Worm (Caenorhabditis elegans) whole organism, L1 larva: ENCODE data around the gene R12H7.4.
A peak's percentile ranks its signal among the peaks of the same experiment; 100 is the strongest.

Experiments used
- Y116A8C.19 ChIP-seq: sonication (generic microtip); optimal IDR thresholded peaks from 2 replicates; lab custom pipeline; 2016; ENCODE audit warnings: missing compliant biosample characterization, missing genetic modification characterization, borderline replicate concordance
- alr-1 ChIP-seq: fragments of 200-800 bp; sonication (Bioruptor generic); optimal IDR thresholded peaks from 2 replicates; lab custom pipeline; 2018; ENCODE audit warnings: borderline replicate concordance, mild to moderate bottlenecking, missing genetic modification characterization, missing compliant biosample characterization
- blmp-1 ChIP-seq: fragments of 150-350 bp; optimal IDR thresholded peaks from 2 replicates; lab custom pipeline; 2014; ENCODE audit warnings: missing biosample characterization, missing genetic modification characterization
- ceh-8 ChIP-seq: fragments of 200-800 bp; sonication (Bioruptor generic); optimal IDR thresholded peaks from 2 replicates; lab custom pipeline; 2018; ENCODE audit warnings: mild to moderate bottlenecking, missing genetic modification characterization, moderate library complexity, missing compliant biosample characterization
- ceh-82 ChIP-seq, 3 experiments: fragments of 150-350 bp in 1 of 3; sonication (generic microtip) in 2 of 3; optimal IDR thresholded peaks; 2 replicates each; lab custom pipeline; 2014 to 2017; ENCODE audit warnings: missing biosample characterization in 3 of 3, missing genetic modification characterization in 3 of 3
- ceh-88 ChIP-seq: fragments of 200-800 bp; sonication (Bioruptor generic); IDR thresholded peaks from 2 replicates; pipeline ENCODE4 v1.3.6; 2022; ENCODE audit warnings: missing genetic modification characterization, missing compliant biosample characterization
- ceh-90 ChIP-seq: sonication (generic microtip); optimal IDR thresholded peaks from 2 replicates; lab custom pipeline; 2016; ENCODE audit warnings: missing genetic modification characterization, missing compliant biosample characterization
- ces-1 ChIP-seq: fragments of 150-350 bp; optimal IDR thresholded peaks from 2 replicates; lab custom pipeline; 2014; ENCODE audit warnings: missing biosample characterization, missing genetic modification reagents, missing genetic modification characterization
- dpl-1 ChIP-seq, 3 experiments: fragments of 150-350 bp in 2 of 3; sonication (generic microtip) in 1 of 3; optimal IDR thresholded peaks; 2 replicates each; lab custom pipeline; 2014 to 2017; ENCODE audit warnings: missing biosample characterization in 3 of 3, missing genetic modification characterization in 3 of 3, missing genetic modification reagents in 3 of 3
- dsc-1 ChIP-seq: sonication (generic microtip); optimal IDR thresholded peaks from 2 replicates; lab custom pipeline; 2016; ENCODE audit warnings: mild to moderate bottlenecking, missing genetic modification characterization, missing compliant biosample characterization
- efl-1 ChIP-seq, 4 experiments: fragments of 150-350 bp; optimal IDR thresholded peaks in 3 of 4; peaks in 1 of 4; 1 replicate in 1 of 4; 2 replicates in 3 of 4; lab custom pipeline; 2014; ENCODE audit warnings: missing biosample characterization in 2 of 4, missing genetic modification characterization in 2 of 4, missing genetic modification reagents in 2 of 4
- egl-27 ChIP-seq, 2 experiments: fragments of 150-350 bp in 1 of 2; sonication (generic microtip); optimal IDR thresholded peaks; 3 replicates each; lab custom pipeline; 2017 to 2018; ENCODE audit warnings: missing biosample characterization in 2 of 2, missing genetic modification characterization in 2 of 2, missing genetic modification reagents in 2 of 2
- elt-2 ChIP-seq: sonication (generic microtip); optimal IDR thresholded peaks from 2 replicates; lab custom pipeline; 2016; ENCODE audit warnings: missing genetic modification characterization, mild to moderate bottlenecking, inconsistent platforms, missing compliant biosample characterization, missing genetic modification reagents
- ets-5 ChIP-seq: fragments of 200-800 bp; sonication (Bioruptor generic); IDR thresholded peaks from 2 replicates; pipeline ENCODE4 v1.3.6; 2022; ENCODE audit warnings: missing genetic modification characterization, missing compliant biosample characterization
- fkh-10 ChIP-seq: sonication (generic microtip); optimal IDR thresholded peaks from 2 replicates; lab custom pipeline; 2017; ENCODE audit warnings: missing biosample characterization, missing genetic modification reagents, missing genetic modification characterization
- fkh-4 ChIP-seq: sonication (generic microtip); optimal IDR thresholded peaks from 2 replicates; lab custom pipeline; 2016; ENCODE audit warnings: missing compliant biosample characterization, missing genetic modification characterization, borderline replicate concordance
- fos-1 ChIP-seq: fragments of 150-350 bp; optimal IDR thresholded peaks from 2 replicates; lab custom pipeline; 2014; ENCODE audit warnings: missing biosample characterization, missing genetic modification characterization
- grh-1 ChIP-seq: fragments of 200-800 bp; sonication (Bioruptor generic); IDR thresholded peaks from 2 replicates; pipeline ENCODE4 v1.3.6; 2022; ENCODE audit warnings: missing genetic modification reagents, missing genetic modification characterization, missing compliant biosample characterization
- hlh-17 ChIP-seq: fragments of 200-800 bp; sonication (Bioruptor generic); optimal IDR thresholded peaks from 2 replicates; lab custom pipeline; 2018; ENCODE audit warnings: missing genetic modification characterization, mild to moderate bottlenecking, missing compliant biosample characterization, moderate library complexity, borderline replicate concordance
- hlh-4 ChIP-seq: sonication (generic microtip); optimal IDR thresholded peaks from 2 replicates; lab custom pipeline; 2016; ENCODE audit warnings: mild to moderate bottlenecking, missing genetic modification characterization, missing compliant biosample characterization
- lin-14 ChIP-seq: fragments of 200-800 bp; sonication (Bioruptor generic); optimal IDR thresholded peaks from 2 replicates; lab custom pipeline; 2018; ENCODE audit warnings: mild to moderate bottlenecking, missing genetic modification characterization, moderate library complexity, missing compliant biosample characterization
- lin-15B ChIP-seq: fragments of 150-350 bp; sonication (generic microtip); optimal IDR thresholded peaks from 3 replicates; lab custom pipeline; 2014; ENCODE audit warnings: missing biosample characterization, missing genetic modification characterization
- lir-3 ChIP-seq: sonication (generic microtip); optimal IDR thresholded peaks from 2 replicates; lab custom pipeline; 2016; ENCODE audit warnings: mild to moderate bottlenecking, missing genetic modification characterization, moderate library complexity, missing compliant biosample characterization; ENCODE audit not compliant: poor library complexity
- lsy-2 ChIP-seq, 2 experiments: fragments of 150-350 bp; optimal IDR thresholded peaks; 2 replicates each; lab custom pipeline; 2014; ENCODE audit warnings: missing biosample characterization in 2 of 2, missing genetic modification characterization in 2 of 2
- nhr-20 ChIP-seq: sonication (generic microtip); optimal IDR thresholded peaks from 2 replicates; lab custom pipeline; 2016; ENCODE audit warnings: mild to moderate bottlenecking, missing genetic modification characterization, missing compliant biosample characterization
- nhr-237 ChIP-seq: fragments of 150-350 bp; optimal IDR thresholded peaks from 2 replicates; lab custom pipeline; 2014; ENCODE audit warnings: missing biosample characterization, missing genetic modification characterization
- nhr-28 ChIP-seq: fragments of 150-350 bp; optimal IDR thresholded peaks from 2 replicates; lab custom pipeline; 2014; ENCODE audit warnings: missing biosample characterization, missing genetic modification characterization
- nhr-47 ChIP-seq: sonication (generic microtip); optimal IDR thresholded peaks from 2 replicates; lab custom pipeline; 2016; ENCODE audit warnings: mild to moderate bottlenecking, missing genetic modification characterization, moderate library complexity, missing compliant biosample characterization
- nhr-71 ChIP-seq: sonication (generic microtip); optimal IDR thresholded peaks from 2 replicates; lab custom pipeline; 2016; ENCODE audit warnings: mild to moderate bottlenecking, missing genetic modification characterization, moderate library complexity, missing compliant biosample characterization
- nhr-76 ChIP-seq: sonication (generic microtip); optimal IDR thresholded peaks from 2 replicates; lab custom pipeline; 2017; ENCODE audit warnings: missing biosample characterization, missing genetic modification characterization
- nhr-84 ChIP-seq: sonication (generic microtip); optimal IDR thresholded peaks from 2 replicates; lab custom pipeline; 2017; ENCODE audit warnings: missing biosample characterization, missing genetic modification characterization
- nhr-85 ChIP-seq: sonication (generic microtip); peaks from one replicate; lab custom pipeline; 2016; ENCODE audit warnings: missing genetic modification characterization, inconsistent platforms, missing compliant biosample characterization
- nhr-90 ChIP-seq: sonication (generic microtip); optimal IDR thresholded peaks from 2 replicates; lab custom pipeline; 2016; ENCODE audit warnings: mild to moderate bottlenecking, missing genetic modification characterization, missing compliant biosample characterization; ENCODE audit not compliant: poor library complexity
- pag-3 ChIP-seq: sonication (generic microtip); optimal IDR thresholded peaks from 2 replicates; lab custom pipeline; 2017; ENCODE audit warnings: missing genetic modification characterization, mild to moderate bottlenecking, missing compliant biosample characterization, antibody characterized with exemption, borderline replicate concordance; ENCODE audit not compliant: insufficient read depth
- pax-3 ChIP-seq: fragments of 200-800 bp; sonication (Bioruptor generic); optimal IDR thresholded peaks from 2 replicates; lab custom pipeline; 2018; ENCODE audit warnings: mild to moderate bottlenecking, missing genetic modification characterization, moderate library complexity, missing compliant biosample characterization
- pqm-1 ChIP-seq: sonication (generic microtip); optimal IDR thresholded peaks from 3 replicates; lab custom pipeline; 2017; ENCODE audit warnings: missing biosample characterization, missing genetic modification characterization
- rnt-1 ChIP-seq: sonication (generic microtip); optimal IDR thresholded peaks from 2 replicates; lab custom pipeline; 2016; ENCODE audit warnings: mild to moderate bottlenecking, missing genetic modification characterization, moderate library complexity, missing compliant biosample characterization
- skn-1 ChIP-seq: fragments of 150-350 bp; optimal IDR thresholded peaks from 2 replicates; lab custom pipeline; 2014; ENCODE audit warnings: missing biosample characterization, missing genetic modification characterization
- sptf-1 ChIP-seq: fragments of 150-350 bp; optimal IDR thresholded peaks from 2 replicates; lab custom pipeline; 2014; ENCODE audit warnings: missing biosample characterization, missing genetic modification characterization
- sup-37 ChIP-seq: fragments of 200-800 bp; sonication (Bioruptor generic); optimal IDR thresholded peaks from 2 replicates; lab custom pipeline; 2018; ENCODE audit warnings: mild to moderate bottlenecking, missing genetic modification characterization, missing compliant biosample characterization
- swsn-7 ChIP-seq: sonication (generic microtip); optimal IDR thresholded peaks from 2 replicates; lab custom pipeline; 2016; ENCODE audit warnings: missing genetic modification characterization, missing compliant biosample characterization
- tbx-2 ChIP-seq: sonication (generic microtip); optimal IDR thresholded peaks from 2 replicates; lab custom pipeline; 2016; ENCODE audit warnings: missing genetic modification characterization, missing compliant biosample characterization
- tlp-1 ChIP-seq: fragments of 150-350 bp; optimal IDR thresholded peaks from 2 replicates; lab custom pipeline; 2014; ENCODE audit warnings: missing biosample characterization, missing genetic modification characterization
- unc-130 ChIP-seq: fragments of 150-350 bp; optimal IDR thresholded peaks from 2 replicates; lab custom pipeline; 2017; ENCODE audit warnings: missing biosample characterization, missing genetic modification characterization, inconsistent platforms
- unc-30 ChIP-seq: sonication (generic microtip); optimal IDR thresholded peaks from 2 replicates; lab custom pipeline; 2017; ENCODE audit warnings: missing biosample characterization, missing genetic modification characterization
- unc-98 ChIP-seq: fragments of 200-800 bp; sonication (Bioruptor generic); IDR thresholded peaks from 2 replicates; pipeline ENCODE4 v1.3.6; 2022; ENCODE audit warnings: missing genetic modification characterization, missing compliant biosample characterization
- xbp-1 ChIP-seq: sonication (generic microtip); optimal IDR thresholded peaks from 2 replicates; lab custom pipeline; 2016; ENCODE audit warnings: missing genetic modification characterization, missing compliant biosample characterization
- ztf-11 ChIP-seq, 2 experiments: sonication (generic microtip); optimal IDR thresholded peaks; 2 replicates each; lab custom pipeline; 2016 to 2017; ENCODE audit warnings: missing genetic modification characterization in 2 of 2, missing biosample characterization in 1 of 2, missing compliant biosample characterization in 1 of 2
- ztf-4 ChIP-seq: fragments of 150-350 bp; optimal IDR thresholded peaks from 2 replicates; lab custom pipeline; 2014; ENCODE audit warnings: missing biosample characterization, missing genetic modification characterization

The R12H7.4 gene

DNA sequence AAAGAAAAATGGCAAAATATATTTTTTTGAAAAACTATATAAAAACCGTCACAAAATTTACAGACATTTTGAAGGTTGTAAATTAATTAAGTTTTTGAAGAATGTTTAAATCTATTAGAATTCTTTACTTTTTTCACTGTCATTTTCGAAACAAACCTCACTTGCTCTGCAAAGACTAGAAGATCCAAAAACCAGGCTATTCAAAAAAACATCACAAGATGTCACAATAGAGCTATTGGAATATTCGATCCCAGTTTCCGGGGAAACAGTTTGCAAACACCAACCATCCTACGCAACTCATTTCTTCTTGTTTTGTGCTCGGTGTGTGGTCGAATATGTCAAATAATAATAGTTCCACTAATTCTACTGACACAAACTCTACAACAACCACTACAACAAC is at the start of gene R12H7.4:
R12H7.4 (plus strand) TSS at position 301 of the 400 bp plus-strand sequence.
- TF ChIP-seq ceh-90 (tag; lab: Kevin White, UChicago) (no peak), nhr-84 (tag; lab: Kevin White, UChicago) (no peak), ceh-88 (no peak), efl-1 (optimal IDR thresholded peaks at IDR 0.05; lab: Kevin White, UChicago) (no peak), efl-1 (GFP tag; optimal IDR thresholded peaks at IDR 0.05 in 1 of 2; lab: Kevin White, UChicago) (peak in 1 of 2 experiments; percentile 29)
- TF ChIP-seq, all 84 proteins: peak for 1

DNA sequence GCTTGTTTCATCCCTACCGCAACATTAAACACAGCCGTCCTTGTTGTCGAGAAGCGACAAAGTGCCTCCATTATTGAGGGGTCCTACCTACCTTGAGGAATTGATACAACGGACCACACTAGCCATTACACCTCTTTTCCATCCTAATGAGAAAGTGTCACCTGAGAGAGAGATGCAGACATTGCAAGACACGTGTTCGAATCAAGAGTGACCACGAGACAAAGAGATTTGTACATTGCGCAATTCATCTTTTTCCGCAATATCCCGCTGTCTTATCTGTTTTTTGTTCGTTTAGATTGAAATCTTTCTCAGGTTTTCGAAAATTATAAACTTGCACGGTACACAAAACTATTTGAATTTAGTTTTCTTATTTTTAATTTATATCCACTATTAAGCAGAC is 47.8 kb upstream of the R12H7.4 start:
- no peak for TF ChIP-seq sptf-1 (tag; lab: Kevin White, UChicago)
- no peak for TF ChIP-seq pax-3 (tag; lab: Kevin White, UChicago)
- no peak for TF ChIP-seq sup-37 (GFP tag; lab: Kevin White, UChicago)
- TF ChIP-seq ces-1 (GFP tag; lab: Kevin White, UChicago), result no peak
- TF ChIP-seq nhr-28 (tag; lab: Kevin White, UChicago), result no peak
- no peak for TF ChIP-seq tlp-1 (tag; lab: Kevin White, UChicago)
- TF ChIP-seq blmp-1 (tag; lab: Kevin White, UChicago), result peak; percentile 80
- no peak for TF ChIP-seq unc-30
- no peak for TF ChIP-seq unc-98 (GFP tag; lab: Robert Waterston, UW)
- TF ChIP-seq egl-27 (tag; optimal IDR thresholded peaks at IDR 0.05; lab: Kevin White, UChicago), result peak in 1 of 2 experiments; percentile 15
- TF ChIP-seq nhr-237 (tag; lab: Kevin White, UChicago), result no peak
- no peak for TF ChIP-seq ceh-88
- TF ChIP-seq pqm-1 (tag; lab: Kevin White, UChicago), result no peak
- TF ChIP-seq hlh-4 (tag; lab: Kevin White, UChicago), result no peak
- no peak for TF ChIP-seq ceh-82 (tag; optimal IDR thresholded peaks at IDR 0.05; lab: Kevin White, UChicago)
- no peak for TF ChIP-seq ztf-4
- TF ChIP-seq lir-3, result peak; percentile 45
- peak; percentile 36 for TF ChIP-seq nhr-47
- no peak for TF ChIP-seq fkh-10
- peak; percentile 19 for TF ChIP-seq swsn-7
- no peak for TF ChIP-seq elt-2
- TF ChIP-seq efl-1 (optimal IDR thresholded peaks at IDR 0.05; lab: Kevin White, UChicago), result peak in 1 of 2 experiments; percentile 12
- TF ChIP-seq efl-1 (GFP tag; optimal IDR thresholded peaks at IDR 0.05 in 1 of 2; lab: Kevin White, UChicago), result no peak
- TF ChIP-seq nhr-76 (tag; lab: Kevin White, UChicago), result no peak
- peak; percentile 64 for TF ChIP-seq skn-1 (tag; lab: Kevin White, UChicago)
- TF ChIP-seq ets-5, result no peak
- TF ChIP-seq fos-1 (tag; lab: Kevin White, UChicago), result no peak
- no peak for TF ChIP-seq Y116A8C.19 (tag; lab: Kevin White, UChicago)
- no peak for TF ChIP-seq dpl-1 (GFP tag; optimal IDR thresholded peaks at IDR 0.05; lab: Kevin White, UChicago)
- no peak for TF ChIP-seq alr-1
- peak; percentile 79 for TF ChIP-seq rnt-1 (tag; lab: Kevin White, UChicago)
- peak; percentile 39 for TF ChIP-seq xbp-1 (tag; lab: Kevin White, UChicago)
- peak; percentile 87 for TF ChIP-seq nhr-71 (tag; lab: Kevin White, UChicago)
- TF ChIP-seq hlh-17, result no peak
- peak; percentile 73 for TF ChIP-seq nhr-20 (tag; lab: Kevin White, UChicago)
- TF ChIP-seq dsc-1, result no peak
- TF ChIP-seq grh-1 (GFP tag; lab: Robert Waterston, UW), result no peak
- TF ChIP-seq lsy-2 (tag; optimal IDR thresholded peaks at IDR 0.05; lab: Kevin White, UChicago), result peak; percentile 39 to 41
- TF ChIP-seq tbx-2 (tag; lab: Kevin White, UChicago), result no peak
- TF ChIP-seq lin-14 (GFP tag; lab: Kevin White, UChicago), result peak; percentile 90
- no peak for TF ChIP-seq pag-3
- no peak for TF ChIP-seq lin-15B (tag; lab: Kevin White, UChicago)
- TF ChIP-seq ztf-11 (tag; optimal IDR thresholded peaks at IDR 0.05; lab: Kevin White, UChicago), result no peak
- TF ChIP-seq fkh-4 (tag; lab: Kevin White, UChicago), result no peak
- TF ChIP-seq unc-130 (tag; lab: Kevin White, UChicago), result peak; percentile 31
- peak; percentile 92 for TF ChIP-seq nhr-85
- TF ChIP-seq nhr-90 (tag; lab: Kevin White, UChicago), result peak; percentile 45
- TF ChIP-seq ceh-8 (GFP tag; lab: Kevin White, UChicago), result no peak
